Fruit fly (Drosophila melanogaster): ENCODE results near the gene CG12985.

CG12985 gene

dm6 chrX:17880269-17880889 is 3.1 kb upstream of the CG12985 start (continued):
- TF ChIP-seq CG8359 (GFP tag; optimal IDR thresholded peaks at IDR 0.05; ENCODE audit: borderline replicate concordance) (peak; percentile 70), YL-1 (GFP tag; optimal IDR thresholded peaks at IDR 0.05) (peak; percentile 78), Hr39 (optimal IDR thresholded peaks at IDR 0.05) (no peak), CG4820 (GFP tag; optimal IDR thresholded peaks at IDR 0.05) (peak; percentile 83), tin (GFP tag; optimal IDR thresholded peaks at IDR 0.05) (peak; percentile 90), CG31441 (GFP tag; IDR thresholded peaks at IDR 0.05) (peak; percentile 97), CG5953 (GFP tag; IDR thresholded peaks at IDR 0.05) (peak; percentile 93), esg (GFP tag; conservative IDR thresholded peaks at IDR 0.05) (peak; percentile 94), zen2 (GFP tag; IDR thresholded peaks at IDR 0.05; ENCODE audit: partially characterized antibody) (no peak), Myb (GFP tag; optimal IDR thresholded peaks at IDR 0.05) (peak; percentile 83), ci (GFP tag; IDR thresholded peaks at IDR 0.05) (peak; percentile 98), Hr51 (GFP tag; optimal IDR thresholded peaks at IDR 0.05) (peak; percentile 94 to 95), Poxn (GFP tag; IDR thresholded peaks at IDR 0.05) (peak; percentile 87), CG18619 (GFP tag; optimal IDR thresholded peaks at IDR 0.05) (peak; percentile 93), oc (tag; optimal IDR thresholded peaks at IDR 0.05) (peak; percentile 97), Gsc (GFP tag; IDR thresholded peaks at IDR 0.05) (peak; percentile 86), sr (GFP tag; IDR thresholded peaks at IDR 0.05) (peak; percentile 69; the same call in 2 of the 3 replicates), Rx (GFP tag; IDR thresholded peaks at IDR 0.05) (peak; percentile 92), ash1 (GFP tag; optimal IDR thresholded peaks at IDR 0.05) (peak; percentile 62), ro (GFP tag; IDR thresholded peaks at IDR 0.05) (peak; percentile 92), Gug (GFP tag; IDR thresholded peaks at IDR 0.05) (peak; percentile 98), CG1233 (GFP tag; optimal IDR thresholded peaks at IDR 0.05) (peak; percentile 90), CG4707 (GFP tag; optimal IDR thresholded peaks at IDR 0.05) (peak; percentile 90), Hmx (GFP tag; optimal IDR thresholded peaks at IDR 0.05) (peak; percentile 85), Chrac-16 (GFP tag; optimal IDR thresholded peaks at IDR 0.05) (peak; percentile 96), CG8924 (tag; optimal IDR thresholded peaks at IDR 0.05) (peak; percentile 92), CG32767 (GFP tag; IDR thresholded peaks at IDR 0.05) (peak; percentile 92), bowl (GFP tag; IDR thresholded peaks at IDR 0.05) (peak; percentile 86), CG18764 (GFP tag; optimal IDR thresholded peaks at IDR 0.05) (peak; percentile 74), kni (GFP tag; optimal IDR thresholded peaks at IDR 0.05) (peak; percentile 62), tup (GFP tag; optimal IDR thresholded peaks at IDR 0.05) (peak; percentile 95), CG15269 (tag; optimal IDR thresholded peaks at IDR 0.05) (peak; percentile 97), CG3407 (GFP tag; optimal IDR thresholded peaks at IDR 0.05) (peak; percentile 90), ase (GFP tag; IDR thresholded peaks at IDR 0.05) (peak; percentile 95), CG15011 (GFP tag; optimal IDR thresholded peaks at IDR 0.05) (peak; percentile 82), Hey (tag; optimal IDR thresholded peaks at IDR 0.05) (peak; percentile 85), Dref (GFP tag; IDR thresholded peaks at IDR 0.05) (peak; percentile 45), sd (tag; optimal IDR thresholded peaks at IDR 0.05) (peak; percentile 99), Hr78 (GFP tag; optimal IDR thresholded peaks at IDR 0.05) (peak in 1 of 2 experiments; percentile 86), CG14050 (GFP tag; IDR thresholded peaks at IDR 0.05) (peak; percentile 92), inv (GFP tag; IDR thresholded peaks at IDR 0.05; ENCODE audit: partially characterized antibody) (no peak), MESR4 (GFP tag; optimal IDR thresholded peaks at IDR 0.05) (peak; percentile 49), Atf6 (GFP tag; IDR thresholded peaks at IDR 0.05) (peak; percentile 96), corto (GFP tag; optimal IDR thresholded peaks at IDR 0.05) (peak; percentile 84), pum (GFP tag; optimal IDR thresholded peaks at IDR 0.05) (peak; percentile 94), bab2 (GFP tag; optimal IDR thresholded peaks at IDR 0.05) (peak; percentile 96), Doc2 (GFP tag; IDR thresholded peaks at IDR 0.05) (peak; percentile 70; the same call in 1 of the 2 replicates), eyg (GFP tag; optimal IDR thresholded peaks at IDR 0.05) (peak; percentile 89), Hand (GFP tag; optimal IDR thresholded peaks at IDR 0.05) (peak; percentile 84), CG2199 (GFP tag; IDR thresholded peaks at IDR 0.05) (no peak)

Measured in whole organism, embryonic.